Worm (Caenorhabditis elegans) whole organism, L1 larva: ENCODE data around the gene icln-1.

Experiments
- lin-13 ChIP-seq: fragments of 150-350 bp; optimal IDR thresholded peaks from 2 replicates; lab custom pipeline; 2014; ENCODE audit warnings: missing biosample characterization, missing genetic modification reagents, missing genetic modification characterization
- mdl-1 ChIP-seq, 2 experiments: fragments of 150-350 bp; optimal IDR thresholded peaks; 2 replicates each; lab custom pipeline; 2014 to 2017; ENCODE audit warnings: missing biosample characterization in 2 of 2, missing genetic modification characterization in 2 of 2, inconsistent platforms in 1 of 2
- nhr-76 ChIP-seq: sonication (generic microtip); optimal IDR thresholded peaks from 2 replicates; lab custom pipeline; 2017; ENCODE audit warnings: missing biosample characterization, missing genetic modification characterization
- tlp-1 ChIP-seq: fragments of 150-350 bp; optimal IDR thresholded peaks from 2 replicates; lab custom pipeline; 2014; ENCODE audit warnings: missing biosample characterization, missing genetic modification characterization
- unc-62 ChIP-seq: fragments of 150-350 bp; optimal IDR thresholded peaks from 2 replicates; lab custom pipeline; 2014; ENCODE audit warnings: missing biosample characterization, missing genetic modification reagents, missing genetic modification characterization

DNA sequence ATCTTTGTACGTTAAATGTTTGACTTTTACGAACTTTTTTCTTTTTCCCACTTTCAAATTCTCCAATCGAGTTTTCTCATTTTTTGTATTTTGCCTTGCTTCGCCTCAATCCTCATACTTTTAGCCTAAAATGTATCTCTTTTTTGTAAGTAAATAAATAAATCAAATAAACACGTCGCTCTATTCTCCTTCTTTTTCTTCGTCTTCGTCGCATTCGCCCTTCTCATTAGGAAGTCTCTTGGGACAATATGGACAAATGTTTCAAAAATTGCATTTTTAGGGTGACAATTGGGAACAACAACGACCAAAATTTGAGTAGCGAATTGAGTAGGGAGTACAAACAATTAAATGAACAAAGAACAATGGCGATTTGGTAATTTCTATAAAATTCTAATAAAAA lies 3.4 kb downstream of the icln-1 start:
- TF ChIP-seq unc-62 (GFP tag; lab: Kevin White, UChicago) (no peak), lin-13 (GFP tag; lab: Kevin White, UChicago) (no peak), tlp-1 (tag; lab: Kevin White, UChicago) (no peak), mdl-1 (tag; optimal IDR thresholded peaks at IDR 0.05; lab: Kevin White, UChicago) (no peak), nhr-76 (no peak)
